Fruit fly (Drosophila melanogaster): ENCODE results near the gene CG14011.

- no peak for TF ChIP-seq usp (GFP tag; optimal IDR thresholded peaks at IDR 0.05)
- TF ChIP-seq rgr (GFP tag; optimal IDR thresholded peaks at IDR 0.05) = peak; percentile 31
- TF ChIP-seq lola (GFP tag; optimal IDR thresholded peaks at IDR 0.05) = no peak
Measured at dm6 chr2L:5546518-5547287, 34.2 kb downstream of the CG14011 start, which contains the start of gene Oscillin.
